Fruit fly (Drosophila melanogaster) whole organism, wandering third instar larva: ENCODE measurements around the gene CNMaR.

Experiments used
- Abd-B ChIP-seq: fragments of >200 bp; optimal IDR thresholded peaks from 2 replicates; lab custom pipeline; 2017; ENCODE audit warnings: missing biosample characterization, missing genetic modification characterization
- CG32264 ChIP-seq: fragments of 200-800 bp; sonication (Bioruptor generic); optimal IDR thresholded peaks from 2 replicates; lab custom pipeline; 2016; ENCODE audit warnings: missing biosample characterization, missing genetic modification characterization
- CG9705 ChIP-seq: fragments of 200-800 bp; sonication (Bioruptor generic); optimal IDR thresholded peaks from 2 replicates; lab custom pipeline; 2018; ENCODE audit warnings: missing biosample characterization, mild to moderate bottlenecking, missing genetic modification characterization
- CrebA ChIP-seq: fragments of 200-800 bp; sonication (Bioruptor generic); optimal IDR thresholded peaks from 2 replicates; lab custom pipeline; 2016; ENCODE audit warnings: missing biosample characterization, mild to moderate bottlenecking, missing genetic modification characterization, borderline replicate concordance
- Dfd ChIP-seq: fragments of >200 bp; optimal IDR thresholded peaks from 2 replicates; lab custom pipeline; 2017; ENCODE audit warnings: missing biosample characterization, missing genetic modification characterization
- Dif ChIP-seq: fragments of 200-275, 200-300 bp; sonication (Bioruptor generic); optimal IDR thresholded peaks from 2 replicates; lab custom pipeline; 2018; ENCODE audit warnings: missing biosample characterization, missing genetic modification characterization; ENCODE audit not compliant: partially characterized antibody
- GATAd ChIP-seq: sonication (Bioruptor generic); optimal IDR thresholded peaks from 2 replicates; lab custom pipeline; 2016; ENCODE audit warnings: missing biosample characterization, missing genetic modification characterization
- HLH106 ChIP-seq: fragments of 200-800 bp; optimal IDR thresholded peaks from 3 replicates; lab custom pipeline; 2019; ENCODE audit warnings: missing biosample characterization, mild to moderate bottlenecking, missing genetic modification characterization, moderate library complexity
- Hnf4 ChIP-seq: fragments of 200-800 bp; sonication (Bioruptor generic); optimal IDR thresholded peaks from 2 replicates; lab custom pipeline; 2016; ENCODE audit warnings: missing biosample characterization, mild to moderate bottlenecking, missing genetic modification characterization
- Hr78 ChIP-seq: fragments of >200 bp; optimal IDR thresholded peaks from 2 replicates; lab custom pipeline; 2017; ENCODE audit warnings: missing biosample characterization, missing genetic modification characterization
- Hr83 ChIP-seq: fragments of 200-300 bp; sonication (Bioruptor generic); optimal IDR thresholded peaks from 2 replicates; lab custom pipeline; 2016; ENCODE audit warnings: missing biosample characterization, mild to moderate bottlenecking, missing genetic modification characterization, moderate library complexity; ENCODE audit not compliant: poor library complexity, severe bottlenecking
- Jra ChIP-seq: sonication (Bioruptor generic); optimal IDR thresholded peaks from 2 replicates; lab custom pipeline; 2016; ENCODE audit warnings: missing biosample characterization, missing genetic modification characterization
- Myc ChIP-seq: fragments of >200 bp; optimal IDR thresholded peaks from 2 replicates; lab custom pipeline; 2017
- N ChIP-seq: fragments of >200 bp; optimal IDR thresholded peaks from 2 replicates; lab custom pipeline; 2018; ENCODE audit warnings: missing biosample characterization, missing external identifiers, missing genetic modification characterization
- OdsH ChIP-seq: fragments of 200-800 bp; sonication (Bioruptor generic); optimal IDR thresholded peaks from 2 replicates; lab custom pipeline; 2016; ENCODE audit warnings: missing biosample characterization, mild to moderate bottlenecking, missing genetic modification characterization
- Rel ChIP-seq, 2 experiments: fragments of 200-800 bp; sonication (Bioruptor generic) in 1 of 2; optimal IDR thresholded peaks; 2 replicates in 1 of 2; 3 replicates in 1 of 2; lab custom pipeline; 2016 to 2019; ENCODE audit warnings: mild to moderate bottlenecking in 2 of 2, missing biosample characterization in 2 of 2, missing genetic modification characterization in 2 of 2, moderate library complexity in 1 of 2
- Sp1 ChIP-seq: fragments of 200-800 bp; sonication (Bioruptor generic); optimal IDR thresholded peaks from 3 replicates; lab custom pipeline; 2019; ENCODE audit warnings: missing biosample characterization, mild to moderate bottlenecking, missing genetic modification characterization, moderate library complexity
- br ChIP-seq: fragments of 200-800 bp; sonication (Bioruptor generic); optimal IDR thresholded peaks from 2 replicates; lab custom pipeline; 2016; ENCODE audit warnings: missing biosample characterization, missing genetic modification characterization
- brk ChIP-seq: fragments of 200-800 bp; sonication (Bioruptor generic); optimal IDR thresholded peaks from 2 replicates; lab custom pipeline; 2016; ENCODE audit warnings: missing biosample characterization, mild to moderate bottlenecking, missing genetic modification characterization
- dl ChIP-seq, 2 experiments: fragments of 175-275, 200-275 bp in 1 of 2; fragments of 200-275 bp in 1 of 2; sonication (Bioruptor generic); optimal IDR thresholded peaks; lab custom pipeline; 2018; ENCODE audit warnings: mild to moderate bottlenecking in 2 of 2, missing biosample characterization in 2 of 2, missing genetic modification characterization in 2 of 2, moderate library complexity in 2 of 2; ENCODE audit not compliant: partially characterized antibody in 2 of 2, insufficient read depth in 1 of 2
- dmrt93B ChIP-seq: fragments of 200-800 bp; sonication (Bioruptor generic); optimal IDR thresholded peaks from 2 replicates; lab custom pipeline; 2018; ENCODE audit warnings: missing biosample characterization, mild to moderate bottlenecking, missing genetic modification characterization
- dsf ChIP-seq: sonication (Bioruptor generic); optimal IDR thresholded peaks from 2 replicates; lab custom pipeline; 2016; ENCODE audit warnings: missing biosample characterization, missing genetic modification characterization, borderline replicate concordance
- ey ChIP-seq: fragments of 200-800 bp; sonication (Bioruptor generic); optimal IDR thresholded peaks from 2 replicates; lab custom pipeline; 2016; ENCODE audit warnings: missing biosample characterization, missing genetic modification characterization
- foxo ChIP-seq, 2 experiments: fragments of 200-800 bp; sonication (Bioruptor generic); optimal IDR thresholded peaks; 2 replicates in 1 of 2; 3 replicates in 1 of 2; lab custom pipeline; 2016 to 2017; ENCODE audit warnings: missing biosample characterization in 2 of 2, missing genetic modification characterization in 2 of 2
- fru ChIP-seq: fragments of 200-800 bp; sonication (Bioruptor generic); optimal IDR thresholded peaks from 3 replicates; lab custom pipeline; 2016; ENCODE audit warnings: missing biosample characterization, mild to moderate bottlenecking, missing genetic modification characterization
- h ChIP-seq: fragments of 200-800 bp; sonication (Bioruptor generic); optimal IDR thresholded peaks from 3 replicates; lab custom pipeline; 2016; ENCODE audit warnings: missing biosample characterization, mild to moderate bottlenecking, missing genetic modification characterization
- jim ChIP-seq: fragments of 175-275, 200-325 bp; sonication (Bioruptor generic); optimal IDR thresholded peaks from 2 replicates; lab custom pipeline; 2016; ENCODE audit warnings: missing biosample characterization, mild to moderate bottlenecking, missing genetic modification characterization
- lola ChIP-seq: fragments of >200 bp; optimal IDR thresholded peaks from 2 replicates; lab custom pipeline; 2017; ENCODE audit warnings: missing biosample characterization, missing genetic modification characterization
- pan ChIP-seq: fragments of >200 bp; optimal IDR thresholded peaks from 2 replicates; lab custom pipeline; 2017
- psq ChIP-seq: fragments of 200-800 bp; sonication (Bioruptor generic); optimal IDR thresholded peaks from 3 replicates; lab custom pipeline; 2017; ENCODE audit warnings: missing biosample characterization, mild to moderate bottlenecking, missing genetic modification characterization, moderate library complexity
- rgr ChIP-seq: fragments of 200-800 bp; sonication (Bioruptor generic); optimal IDR thresholded peaks from 3 replicates; lab custom pipeline; 2016; ENCODE audit warnings: missing biosample characterization, mild to moderate bottlenecking, missing genetic modification characterization
- sage ChIP-seq: fragments of 200-800 bp; sonication (Bioruptor generic); optimal IDR thresholded peaks from 2 replicates; lab custom pipeline; 2016; ENCODE audit warnings: missing biosample characterization, mild to moderate bottlenecking, missing genetic modification characterization
- sv ChIP-seq: fragments of 200-800 bp; sonication (Bioruptor generic); optimal IDR thresholded peaks from 3 replicates; lab custom pipeline; 2016; ENCODE audit warnings: missing biosample characterization, missing genetic modification characterization
- tai ChIP-seq: sonication (Bioruptor generic); optimal IDR thresholded peaks from 2 replicates; lab custom pipeline; 2016; ENCODE audit warnings: missing biosample characterization, missing genetic modification characterization
- usp ChIP-seq: fragments of >200 bp; optimal IDR thresholded peaks from 2 replicates; lab custom pipeline; 2017; ENCODE audit warnings: missing biosample characterization, missing genetic modification characterization

The CNMaR gene

DNA sequence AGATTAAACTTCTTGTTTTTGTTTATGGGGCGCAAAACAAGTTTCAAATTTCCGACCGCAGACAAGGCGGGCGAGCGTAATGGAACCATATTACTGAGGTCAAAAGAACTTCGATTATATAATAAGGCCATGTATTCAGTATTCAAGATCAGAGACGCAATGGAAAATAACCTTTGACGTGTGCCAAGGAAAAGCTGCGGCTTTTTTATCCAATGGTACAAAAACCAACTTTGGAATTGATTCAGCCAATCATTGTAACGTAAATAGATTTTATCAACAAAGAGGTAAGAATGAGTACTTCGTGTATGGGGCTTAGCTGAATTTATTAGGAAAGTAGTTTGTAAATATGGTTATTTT is 53.6 kb downstream of the CNMaR start:
- TF ChIP-seq CG9705 (no peak), sv (GFP tag; lab: Kevin White, UChicago) (no peak), Sp1 (GFP tag; lab: Kevin White, UChicago) (no peak), jim (GFP tag; lab: Kevin White, UChicago) (no peak), br (no peak), CG32264 (GFP tag; lab: Kevin White, UChicago) (no peak), fru (GFP tag; lab: Kevin White, UChicago) (no peak), sage (GFP tag; lab: Kevin White, UChicago) (no peak), Dfd (GFP tag; lab: Kevin White, UChicago) (no peak), Abd-B (GFP tag; lab: Kevin White, UChicago) (no peak), ey (GFP tag; lab: Kevin White, UChicago) (no peak), Hr83 (GFP tag; lab: Kevin White, UChicago) (no peak), Rel (GFP tag; optimal IDR thresholded peaks at IDR 0.05; lab: Kevin White, UChicago) (no peak), Rel (tag; optimal IDR thresholded peaks at IDR 0.05; lab: Kevin White, UChicago) (no peak), usp (no peak), psq (GFP tag; lab: Kevin White, UChicago) (no peak), brk (GFP tag; lab: Kevin White, UChicago) (no peak), Myc (no peak), pan (lab: Kevin White, UChicago) (no peak), dmrt93B (GFP tag; lab: Kevin White, UChicago) (no peak)

DNA sequence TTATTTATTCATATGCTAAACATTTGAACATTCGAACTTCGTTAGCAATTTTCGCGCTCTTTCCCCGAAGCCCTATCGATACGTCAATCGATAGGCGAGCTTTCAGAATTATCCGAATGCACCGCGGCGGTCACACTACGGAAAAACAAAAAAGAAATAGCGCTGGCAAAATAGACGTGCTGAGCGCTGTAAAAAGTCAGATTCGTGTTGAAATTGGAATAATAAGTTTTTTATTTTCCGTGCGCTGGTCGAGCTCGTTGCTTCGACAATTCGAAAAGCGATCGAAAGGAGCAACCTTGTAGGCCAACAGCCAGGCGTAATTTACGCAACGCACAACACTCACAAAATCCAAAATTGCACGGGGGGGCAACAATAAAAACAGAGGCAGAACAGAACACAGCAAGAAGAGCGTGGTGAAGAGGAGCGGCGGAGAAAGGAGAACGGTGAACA is 54.3 kb downstream of the CNMaR start, which contains the start of gene Ubc4:
Gene Ubc4, plus strand, starts transcription at position 144 of the 450 bp plus-strand sequence.
- no peak for TF ChIP-seq sv (GFP tag; lab: Kevin White, UChicago)
- no peak for TF ChIP-seq Hr78 (GFP tag; lab: Kevin White, UChicago)
- no peak for TF ChIP-seq sage (GFP tag; lab: Kevin White, UChicago)
- TF ChIP-seq OdsH (GFP tag; lab: Kevin White, UChicago): peak; percentile 14
- TF ChIP-seq tai (GFP tag; lab: Kevin White, UChicago): no peak
- no peak for TF ChIP-seq jim (GFP tag; lab: Kevin White, UChicago)
- no peak for TF ChIP-seq Rel (GFP tag; optimal IDR thresholded peaks at IDR 0.05; lab: Kevin White, UChicago)
- peak; percentile 33 for TF ChIP-seq Rel (tag; optimal IDR thresholded peaks at IDR 0.05; lab: Kevin White, UChicago)
- TF ChIP-seq foxo (GFP tag; optimal IDR thresholded peaks at IDR 0.05; lab: Kevin White, UChicago): no peak
- peak; percentile 7 for TF ChIP-seq Hr83 (GFP tag; lab: Kevin White, UChicago)
- TF ChIP-seq Jra (GFP tag; lab: Kevin White, UChicago): no peak
- no peak for TF ChIP-seq dsf
- TF ChIP-seq pan (lab: Kevin White, UChicago): no peak
- no peak for TF ChIP-seq Myc
- TF ChIP-seq CrebA (GFP tag; lab: Kevin White, UChicago): no peak
- peak; percentile 45 for TF ChIP-seq Sp1 (GFP tag; lab: Kevin White, UChicago)
- peak; percentile 22 for TF ChIP-seq br
- TF ChIP-seq CG32264 (GFP tag; lab: Kevin White, UChicago): no peak
- TF ChIP-seq HLH106: peak; percentile 30
- TF ChIP-seq rgr (GFP tag; lab: Kevin White, UChicago): peak; percentile 64
- TF ChIP-seq h (GFP tag; lab: Kevin White, UChicago): peak; percentile 47
- TF ChIP-seq ey (GFP tag; lab: Kevin White, UChicago): peak; percentile 13
- TF ChIP-seq psq (GFP tag; lab: Kevin White, UChicago): peak; percentile 87
- no peak for TF ChIP-seq dmrt93B (GFP tag; lab: Kevin White, UChicago)
- TF ChIP-seq fru (GFP tag; lab: Kevin White, UChicago): peak; percentile 30
- TF ChIP-seq usp: no peak
- no peak for TF ChIP-seq dl (GFP tag; optimal IDR thresholded peaks at IDR 0.05; lab: Kevin White, UChicago; ENCODE audit: insufficient read depth in 1 of 2, partially characterized antibody in 2 of 2)
- TF ChIP-seq GATAd (GFP tag; lab: Kevin White, UChicago): no peak

DNA sequence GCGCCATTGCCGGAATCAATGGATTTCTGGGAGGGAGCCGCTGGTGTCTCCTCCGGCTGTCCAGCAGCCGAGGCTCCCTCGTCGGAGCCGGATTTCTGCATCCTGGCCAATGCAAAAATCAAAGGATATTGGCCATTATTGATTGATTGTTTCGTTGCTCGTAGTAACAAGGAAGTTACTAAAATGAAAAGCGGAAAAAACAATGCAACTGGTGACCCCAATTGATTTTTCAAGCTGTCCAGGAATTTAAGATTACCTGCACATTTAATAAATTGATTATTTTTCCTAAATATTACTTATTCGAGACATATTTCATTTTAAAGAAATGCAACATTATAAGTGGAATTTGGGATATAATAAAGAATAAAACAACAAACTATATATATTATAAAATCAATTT is 59.6 kb downstream of the CNMaR start, which contains the start of gene CG6761:
Gene CG6761, minus strand, starts transcription at position 101 of the 400 bp plus-strand sequence.
- TF ChIP-seq Hnf4: no peak
- no peak for TF ChIP-seq brk (GFP tag; lab: Kevin White, UChicago)
- TF ChIP-seq CG32264 (GFP tag; lab: Kevin White, UChicago): no peak
- no peak for TF ChIP-seq Dif (GFP tag; lab: Kevin White, UChicago)
- TF ChIP-seq psq (GFP tag; lab: Kevin White, UChicago): no peak
- TF ChIP-seq HLH106: no peak
- no peak for TF ChIP-seq lola (GFP tag; lab: Kevin White, UChicago)
- TF ChIP-seq jim (GFP tag; lab: Kevin White, UChicago): no peak
- TF ChIP-seq dsf: no peak
- TF ChIP-seq N (GFP tag; lab: Kevin White, UChicago): no peak
- TF ChIP-seq Hr83 (GFP tag; lab: Kevin White, UChicago): no peak
- TF ChIP-seq Myc: no peak
- TF ChIP-seq dmrt93B (GFP tag; lab: Kevin White, UChicago): no peak
- TF ChIP-seq fru (GFP tag; lab: Kevin White, UChicago): no peak
- TF ChIP-seq pan (lab: Kevin White, UChicago): no peak
- no peak for TF ChIP-seq Abd-B (GFP tag; lab: Kevin White, UChicago)
- TF ChIP-seq h (GFP tag; lab: Kevin White, UChicago): no peak
- no peak for TF ChIP-seq sv (GFP tag; lab: Kevin White, UChicago)
